Worm (Caenorhabditis elegans) whole organism, late embryonic: ENCODE results near the gene H39E20.1.

Experiments
- C08G9.2 ChIP-seq: sonication (generic microtip); optimal IDR thresholded peaks from 2 replicates; lab custom pipeline; 2016; ENCODE audit warnings: mild to moderate bottlenecking, missing genetic modification characterization, moderate library complexity, missing compliant biosample characterization
- F13H6.1 ChIP-seq: sonication (generic microtip); optimal IDR thresholded peaks from 2 replicates; lab custom pipeline; 2016; ENCODE audit warnings: missing genetic modification characterization, missing compliant biosample characterization
- K02D7.2 ChIP-seq: sonication (generic microtip); optimal IDR thresholded peaks from 2 replicates; lab custom pipeline; 2017; ENCODE audit warnings: mild to moderate bottlenecking, missing genetic modification characterization, missing compliant biosample characterization
- K09A11.1 ChIP-seq: sonication (generic microtip); optimal IDR thresholded peaks from 2 replicates; lab custom pipeline; 2017; ENCODE audit warnings: antibody characterized with exemption, mild to moderate bottlenecking, missing genetic modification characterization, missing compliant biosample characterization; ENCODE audit not compliant: insufficient read depth
- T23F11.4 ChIP-seq: fragments of 200-800 bp; sonication (Bioruptor generic); optimal IDR thresholded peaks from 2 replicates; lab custom pipeline; 2018; ENCODE audit warnings: mild to moderate bottlenecking, missing genetic modification characterization, missing compliant biosample characterization
- ahr-1 ChIP-seq: sonication (generic microtip); optimal IDR thresholded peaks from 2 replicates; lab custom pipeline; 2016; ENCODE audit warnings: missing genetic modification characterization, missing compliant biosample characterization
- ama-1 ChIP-seq: fragments of 150-350 bp; optimal IDR thresholded peaks from 2 replicates; lab custom pipeline; 2014
- ceh-18 ChIP-seq: sonication (generic microtip); optimal IDR thresholded peaks from 2 replicates; lab custom pipeline; 2016; ENCODE audit warnings: missing genetic modification characterization, missing compliant biosample characterization
- ceh-2 ChIP-seq: sonication (generic microtip); optimal IDR thresholded peaks from 2 replicates; lab custom pipeline; 2016; ENCODE audit warnings: missing genotype, missing genetic modification characterization, missing compliant biosample characterization
- ceh-30 ChIP-seq: fragments of 150-350 bp; optimal IDR thresholded peaks from 2 replicates; lab custom pipeline; 2014; ENCODE audit warnings: missing biosample characterization, missing genetic modification characterization
- ceh-31 ChIP-seq: sonication (generic microtip); optimal IDR thresholded peaks from 2 replicates; lab custom pipeline; 2016; ENCODE audit warnings: missing genetic modification characterization, missing compliant biosample characterization
- ceh-34 ChIP-seq: sonication (generic microtip); optimal IDR thresholded peaks from 2 replicates; lab custom pipeline; 2016; ENCODE audit warnings: mild to moderate bottlenecking, missing genetic modification characterization, missing compliant biosample characterization
- ceh-45 ChIP-seq: fragments of 200-800 bp; sonication (Bioruptor generic); IDR thresholded peaks from 2 replicates; pipeline ENCODE4 v1.3.6; 2022; ENCODE audit warnings: missing genetic modification reagents, missing genetic modification characterization, missing compliant biosample characterization
- ceh-6 ChIP-seq: fragments of 200-800 bp; sonication (Bioruptor generic); optimal IDR thresholded peaks from 2 replicates; lab custom pipeline; 2018; ENCODE audit warnings: mild to moderate bottlenecking, missing genetic modification characterization, missing compliant biosample characterization
- ceh-9 ChIP-seq: sonication (generic microtip); optimal IDR thresholded peaks from 2 replicates; lab custom pipeline; 2016; ENCODE audit warnings: mild to moderate bottlenecking, missing genetic modification characterization, inconsistent platforms, missing compliant biosample characterization
- che-1 ChIP-seq: sonication (generic microtip); optimal IDR thresholded peaks from 2 replicates; lab custom pipeline; 2016; ENCODE audit warnings: mild to moderate bottlenecking, missing genetic modification characterization, missing compliant biosample characterization
- elt-2 ChIP-seq: sonication (generic microtip); optimal IDR thresholded peaks from 2 replicates; lab custom pipeline; 2016; ENCODE audit warnings: missing genetic modification reagents, missing genetic modification characterization, missing compliant biosample characterization
- ets-4 ChIP-seq: sonication (generic microtip); optimal IDR thresholded peaks from 2 replicates; lab custom pipeline; 2016; ENCODE audit warnings: missing genetic modification characterization, missing compliant biosample characterization
- eyg-1 ChIP-seq: sonication (generic microtip); optimal IDR thresholded peaks from 2 replicates; lab custom pipeline; 2016; ENCODE audit warnings: missing genotype, missing genetic modification characterization, missing compliant biosample characterization
- fax-1 ChIP-seq: sonication (generic microtip); optimal IDR thresholded peaks from 2 replicates; lab custom pipeline; 2016; ENCODE audit warnings: missing genotype, missing genetic modification characterization, missing compliant biosample characterization
- fkh-10 ChIP-seq: fragments of 150-350 bp; optimal IDR thresholded peaks from 2 replicates; lab custom pipeline; 2014; ENCODE audit warnings: missing biosample characterization, missing genetic modification reagents, missing genetic modification characterization
- fkh-6 ChIP-seq: sonication (generic microtip); optimal IDR thresholded peaks from 2 replicates; lab custom pipeline; 2016; ENCODE audit warnings: missing genetic modification characterization, missing compliant biosample characterization
- gmeb-2 ChIP-seq: sonication (generic microtip); optimal IDR thresholded peaks from 2 replicates; lab custom pipeline; 2016; ENCODE audit warnings: missing genetic modification characterization, inconsistent platforms, missing compliant biosample characterization
- hlh-13 ChIP-seq: fragments of 200-800 bp; sonication (Bioruptor generic); optimal IDR thresholded peaks from 2 replicates; lab custom pipeline; 2018; ENCODE audit warnings: mild to moderate bottlenecking, missing genetic modification characterization, missing compliant biosample characterization
- hlh-15 ChIP-seq: sonication (generic microtip); optimal IDR thresholded peaks from 2 replicates; lab custom pipeline; 2016; ENCODE audit warnings: missing genetic modification characterization, missing compliant biosample characterization
- hlh-30 ChIP-seq: sonication (generic microtip); optimal IDR thresholded peaks from 2 replicates; lab custom pipeline; 2017; ENCODE audit warnings: antibody characterized with exemption, missing genetic modification characterization, missing compliant biosample characterization; ENCODE audit not compliant: insufficient read depth
- hlh-8 ChIP-seq: sonication (generic microtip); optimal IDR thresholded peaks from 2 replicates; lab custom pipeline; 2016; ENCODE audit warnings: missing genotype, missing genetic modification characterization, missing compliant biosample characterization
- lim-6 ChIP-seq: sonication (generic microtip); optimal IDR thresholded peaks from 2 replicates; lab custom pipeline; 2016; ENCODE audit warnings: missing genetic modification characterization, missing compliant biosample characterization
- lin-11 ChIP-seq: fragments of 200-800 bp; sonication (Bioruptor generic); optimal IDR thresholded peaks from 2 replicates; lab custom pipeline; 2018; ENCODE audit warnings: mild to moderate bottlenecking, missing genetic modification characterization, missing compliant biosample characterization
- madf-2 ChIP-seq: sonication (generic microtip); optimal IDR thresholded peaks from 2 replicates; lab custom pipeline; 2017; ENCODE audit warnings: missing genetic modification characterization, missing compliant biosample characterization
- mec-3 ChIP-seq: sonication (generic microtip); optimal IDR thresholded peaks from 2 replicates; lab custom pipeline; 2016; ENCODE audit warnings: borderline replicate concordance, missing genetic modification characterization, missing compliant biosample characterization
- nfya-1 ChIP-seq: sonication (generic microtip); optimal IDR thresholded peaks from 2 replicates; lab custom pipeline; 2017; ENCODE audit warnings: missing genetic modification characterization, mild to moderate bottlenecking, missing compliant biosample characterization, antibody characterized with exemption, moderate library complexity
- nhr-11 ChIP-seq: fragments of 150-350 bp; optimal IDR thresholded peaks from 2 replicates; lab custom pipeline; 2014; ENCODE audit warnings: missing biosample characterization, missing genetic modification characterization
- npax-4 ChIP-seq: sonication (generic microtip); optimal IDR thresholded peaks from 2 replicates; lab custom pipeline; 2016; ENCODE audit warnings: missing genetic modification characterization, missing compliant biosample characterization
- pat-9 ChIP-seq: fragments of 200-800 bp; sonication (Bioruptor generic); optimal IDR thresholded peaks from 2 replicates; lab custom pipeline; 2018; ENCODE audit warnings: mild to moderate bottlenecking, missing genetic modification characterization, moderate library complexity, missing compliant biosample characterization
- pax-1 ChIP-seq: fragments of 150-350 bp; optimal IDR thresholded peaks from 2 replicates; lab custom pipeline; 2014; ENCODE audit warnings: missing biosample characterization, missing genetic modification characterization
- pha-4 ChIP-seq: fragments of 150-350 bp; optimal IDR thresholded peaks from 2 replicates; lab custom pipeline; 2018; ENCODE audit warnings: missing biosample characterization, missing genetic modification reagents, missing genetic modification characterization
- pqm-1 ChIP-seq: sonication (generic microtip); optimal IDR thresholded peaks from 2 replicates; lab custom pipeline; 2016; ENCODE audit warnings: missing genetic modification characterization, missing compliant biosample characterization
- pros-1 ChIP-seq: fragments of 150-350 bp; optimal IDR thresholded peaks from 2 replicates; lab custom pipeline; 2014; ENCODE audit warnings: missing biosample characterization, missing genetic modification reagents, missing genetic modification characterization
- rnt-1 ChIP-seq: sonication (generic microtip); optimal IDR thresholded peaks from 2 replicates; lab custom pipeline; 2016; ENCODE audit warnings: missing genetic modification characterization, missing compliant biosample characterization
- sdc-2 ChIP-seq: sonication (generic microtip); optimal IDR thresholded peaks from 2 replicates; lab custom pipeline; 2016; ENCODE audit warnings: missing genotype, missing genetic modification characterization, missing compliant biosample characterization
- sox-2 ChIP-seq: fragments of 200-800 bp; sonication (Bioruptor generic); IDR thresholded peaks from 2 replicates; pipeline ENCODE4 v1.3.6; 2022; ENCODE audit warnings: missing genetic modification reagents, missing genetic modification characterization, missing compliant biosample characterization
- syd-9 ChIP-seq: sonication (generic microtip); optimal IDR thresholded peaks from 2 replicates; lab custom pipeline; 2016; ENCODE audit warnings: mild to moderate bottlenecking, missing genetic modification characterization, moderate library complexity, missing compliant biosample characterization
- tbx-2 ChIP-seq: sonication (generic microtip); optimal IDR thresholded peaks from 2 replicates; lab custom pipeline; 2016; ENCODE audit warnings: missing genetic modification characterization, missing compliant biosample characterization
- ttx-3 ChIP-seq: sonication (generic microtip); optimal IDR thresholded peaks from 2 replicates; lab custom pipeline; 2016; ENCODE audit warnings: missing genetic modification reagents, missing genetic modification characterization, missing compliant biosample characterization
- unc-3 ChIP-seq, 2 experiments: fragments of 200-800 bp in 1 of 2; sonication (Bioruptor generic) in 1 of 2; sonication (generic microtip) in 1 of 2; conservative IDR thresholded peaks in 1 of 2; optimal IDR thresholded peaks in 1 of 2; 2 replicates each; pipeline versions ENCODE4 v1.3.6 to Lab custom; 2016 to 2022; ENCODE audit warnings: missing compliant biosample characterization in 2 of 2, missing genetic modification characterization in 2 of 2, missing genetic modification reagents in 1 of 2
- unc-55 ChIP-seq: sonication (generic microtip); optimal IDR thresholded peaks from 2 replicates; lab custom pipeline; 2017; ENCODE audit warnings: missing biosample characterization, missing genetic modification reagents, missing genetic modification characterization
- zip-5 ChIP-seq: sonication (generic microtip); optimal IDR thresholded peaks from 2 replicates; lab custom pipeline; 2016; ENCODE audit warnings: missing genetic modification characterization, missing compliant biosample characterization
- ztf-16 ChIP-seq: sonication (generic microtip); optimal IDR thresholded peaks from 2 replicates; lab custom pipeline; 2017; ENCODE audit warnings: missing genetic modification characterization, missing compliant biosample characterization

The H39E20.1 gene

DNA sequence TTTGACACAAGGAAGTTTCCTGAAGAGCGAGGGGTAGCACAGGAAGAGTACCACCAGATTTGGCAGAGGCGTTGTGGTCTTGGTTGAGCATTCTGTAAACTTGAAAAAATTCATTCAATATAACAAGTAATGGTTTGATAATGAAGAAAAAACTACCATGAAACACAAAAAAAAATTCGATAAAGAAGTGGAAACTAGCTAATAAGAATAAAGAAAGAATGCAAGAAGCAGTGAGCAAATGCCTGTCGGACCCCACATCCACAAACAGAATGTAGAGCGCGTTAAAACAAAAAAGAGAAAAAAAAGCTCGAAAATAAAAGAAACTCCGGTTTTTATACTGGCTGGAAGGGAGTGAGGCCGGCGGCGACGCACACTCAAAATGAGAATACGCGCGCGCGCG, at the start of gene H39E20.1:
TSS of gene H39E20.1 (minus strand) at position 101 of the 400 bp plus-strand sequence.
- TF ChIP-seq sox-2 (GFP tag; lab: Robert Waterston, UW) (no peak), nhr-11 (no peak), fkh-10 (GFP tag; lab: Kevin White, UChicago) (no peak), pha-4 (no peak), hlh-13 (GFP tag; lab: Kevin White, UChicago) (no peak), ceh-9 (tag; lab: Kevin White, UChicago) (no peak), ztf-16 (tag; lab: Kevin White, UChicago) (no peak), K09A11.1 (tag; lab: Kevin White, UChicago) (no peak), ttx-3 (no peak), ceh-31 (no peak), F13H6.1 (tag; lab: Kevin White, UChicago) (no peak), fkh-6 (tag; lab: Kevin White, UChicago) (no peak), unc-55 (no peak), ets-4 (no peak), ama-1 (lab: Kevin White, UChicago) (no peak), pqm-1 (tag; lab: Kevin White, UChicago) (no peak), rnt-1 (tag; lab: Kevin White, UChicago) (no peak), C08G9.2 (tag; lab: Kevin White, UChicago) (no peak), pros-1 (no peak), fax-1 (tag; lab: Kevin White, UChicago) (no peak)
- TF ChIP-seq, all 69 proteins: peak for 0

- no peak for TF ChIP-seq pat-9 (tag; lab: Kevin White, UChicago)
- TF ChIP-seq ceh-2 (tag; lab: Kevin White, UChicago) = peak; percentile 23
- TF ChIP-seq fkh-6 (tag; lab: Kevin White, UChicago) = no peak
- TF ChIP-seq pqm-1 (tag; lab: Kevin White, UChicago) = peak; percentile 67
- TF ChIP-seq ceh-6 (GFP tag; lab: Kevin White, UChicago) = no peak
- no peak for TF ChIP-seq mec-3 (tag; lab: Kevin White, UChicago)
- TF ChIP-seq lin-11 (tag; lab: Kevin White, UChicago) = no peak
- TF ChIP-seq elt-2 (tag; lab: Kevin White, UChicago) = peak; percentile 3
- TF ChIP-seq ceh-18 = peak; percentile 92
- peak; percentile 38 for TF ChIP-seq C08G9.2 (tag; lab: Kevin White, UChicago)
- TF ChIP-seq madf-2 = peak; percentile 8
- TF ChIP-seq ztf-16 (tag; lab: Kevin White, UChicago) = no peak
- TF ChIP-seq lim-6 (tag; lab: Kevin White, UChicago) = peak; percentile 29
- TF ChIP-seq zip-5 (tag; lab: Kevin White, UChicago) = no peak
- TF ChIP-seq ceh-34 (tag; lab: Kevin White, UChicago) = peak; percentile 87
- no peak for TF ChIP-seq fax-1 (tag; lab: Kevin White, UChicago)
- no peak for TF ChIP-seq che-1 (tag; lab: Kevin White, UChicago)
- TF ChIP-seq K02D7.2 (tag; lab: Kevin White, UChicago) = no peak
- peak; percentile 53 for TF ChIP-seq pax-1
- TF ChIP-seq hlh-15 = no peak
- TF ChIP-seq sdc-2 (tag; lab: Kevin White, UChicago) = peak; percentile 92
- TF ChIP-seq gmeb-2 (tag; lab: Kevin White, UChicago) = no peak
- no peak for TF ChIP-seq fkh-10 (GFP tag; lab: Kevin White, UChicago)
- no peak for TF ChIP-seq T23F11.4 (GFP tag; lab: Kevin White, UChicago)
- TF ChIP-seq eyg-1 (tag; lab: Kevin White, UChicago) = no peak
- no peak for TF ChIP-seq ceh-9 (tag; lab: Kevin White, UChicago)
- TF ChIP-seq tbx-2 (tag; lab: Kevin White, UChicago) = peak; percentile 79
- peak; percentile 95 for TF ChIP-seq nfya-1 (tag; lab: Kevin White, UChicago)
- no peak for TF ChIP-seq ahr-1
- TF ChIP-seq unc-55 = peak; percentile 67
- TF ChIP-seq ceh-30 = peak; percentile 54
- peak; percentile 75 for TF ChIP-seq pros-1
- TF ChIP-seq syd-9 (tag; lab: Kevin White, UChicago) = peak; percentile 42
- TF ChIP-seq hlh-13 (GFP tag; lab: Kevin White, UChicago) = no peak
- no peak for TF ChIP-seq sox-2 (GFP tag; lab: Robert Waterston, UW)
- peak; percentile 98 for TF ChIP-seq hlh-30 (tag; lab: Kevin White, UChicago)
- no peak for TF ChIP-seq ceh-45
- TF ChIP-seq npax-4 (tag; lab: Kevin White, UChicago) = no peak
- peak; percentile 32 for TF ChIP-seq hlh-8 (tag; lab: Kevin White, UChicago)
- no peak for TF ChIP-seq K09A11.1 (tag; lab: Kevin White, UChicago)
- TF ChIP-seq ama-1 (lab: Kevin White, UChicago) = peak; percentile 49
- no peak for TF ChIP-seq unc-3 (GFP tag; conservative IDR thresholded peaks at IDR 0.05; lab: Robert Waterston, UW)
- no peak for TF ChIP-seq unc-3 (tag; optimal IDR thresholded peaks at IDR 0.05; lab: Kevin White, UChicago)
Observed at ce11 chrX:1446593-1447141, 49.3 kb upstream of the H39E20.1 start, which contains the start of gene zfp-3. zfp-3 (minus strand) TSS chrX:1446643.
